Worm (Caenorhabditis elegans) whole organism, L1 larva: ENCODE results near the gene F44E5.1.

ENCODE experiments used
- C04F5.9 ChIP-seq: sonication (generic microtip); optimal IDR thresholded peaks from 2 replicates; lab custom pipeline; 2016; ENCODE audit warnings: missing genetic modification characterization, missing compliant biosample characterization
- elt-3 ChIP-seq, 6 experiments: fragments of 150-350 bp in 1 of 6; sonication (generic microtip); optimal IDR thresholded peaks; 2 replicates each; lab custom pipeline; 2017 to 2018; ENCODE audit warnings: missing biosample characterization in 6 of 6, missing genetic modification characterization in 6 of 6, inconsistent platforms in 1 of 6
- lsy-2 ChIP-seq, 2 experiments: fragments of 150-350 bp; optimal IDR thresholded peaks; 2 replicates each; lab custom pipeline; 2014; ENCODE audit warnings: missing biosample characterization in 2 of 2, missing genetic modification characterization in 2 of 2
- nhr-84 ChIP-seq: sonication (generic microtip); optimal IDR thresholded peaks from 2 replicates; lab custom pipeline; 2017; ENCODE audit warnings: missing biosample characterization, missing genetic modification characterization
- skn-1 ChIP-seq: fragments of 150-350 bp; optimal IDR thresholded peaks from 2 replicates; lab custom pipeline; 2014; ENCODE audit warnings: missing biosample characterization, missing genetic modification characterization
- sptf-1 ChIP-seq: fragments of 150-350 bp; optimal IDR thresholded peaks from 2 replicates; lab custom pipeline; 2014; ENCODE audit warnings: missing biosample characterization, missing genetic modification characterization
- unc-62 ChIP-seq: fragments of 150-350 bp; optimal IDR thresholded peaks from 2 replicates; lab custom pipeline; 2014; ENCODE audit warnings: missing biosample characterization, missing genetic modification reagents, missing genetic modification characterization

ce11 chrII:11806256-11806655 is 31.9 kb upstream of the F44E5.1 start, which contains the start of gene jmjd-1.1:
- no peak for TF ChIP-seq C04F5.9
- TF ChIP-seq lsy-2 (tag; optimal IDR thresholded peaks at IDR 0.05; lab: Kevin White, UChicago), result no peak
- TF ChIP-seq unc-62, result no peak
- no peak for TF ChIP-seq skn-1 (tag; lab: Kevin White, UChicago)
- TF ChIP-seq nhr-84 (tag; lab: Kevin White, UChicago), result no peak
- TF ChIP-seq elt-3 (tag; optimal IDR thresholded peaks at IDR 0.05; lab: Kevin White, UChicago), result no peak
- TF ChIP-seq sptf-1 (tag; lab: Kevin White, UChicago), result no peak
